Fruit fly (Drosophila melanogaster) whole organism, embryonic: Measurements from ENCODE around the gene raw.

Experiments
- Asciz ChIP-seq: fragments of 200-800 bp; sonication (Bioruptor generic); optimal IDR thresholded peaks from 2 replicates; lab custom pipeline; 2017; ENCODE audit warnings: missing biosample characterization, mild to moderate bottlenecking, missing genetic modification characterization, missing genetic modification reagents
- CG11093 ChIP-seq: fragments of 200-800 bp; sonication (Bioruptor generic); IDR thresholded peaks from 3 replicates; pipeline ENCODE4 v1.3.6; 2022; ENCODE audit warnings: missing biosample characterization, missing genetic modification characterization
- CG13424 ChIP-seq: fragments of 200-800 bp; sonication (Bioruptor generic); optimal IDR thresholded peaks from 2 replicates; lab custom pipeline; 2019; ENCODE audit warnings: missing biosample characterization, mild to moderate bottlenecking, missing genetic modification characterization, moderate library complexity
- CG14710 ChIP-seq: fragments of 200-800 bp; sonication (Bioruptor generic); optimal IDR thresholded peaks from 3 replicates; lab custom pipeline; 2019; ENCODE audit warnings: missing biosample characterization, mild to moderate bottlenecking, missing genetic modification characterization, moderate library complexity
- CG16863 ChIP-seq: fragments of 200-800 bp; sonication (Bioruptor generic); optimal IDR thresholded peaks from 3 replicates; lab custom pipeline; 2016; ENCODE audit warnings: missing biosample characterization, missing genetic modification characterization
- CG1832 ChIP-seq: fragments of 200-800 bp; sonication (Bioruptor generic); optimal IDR thresholded peaks from 2 replicates; lab custom pipeline; 2017; ENCODE audit warnings: missing biosample characterization, mild to moderate bottlenecking, missing genetic modification characterization, inconsistent platforms
- CG18476 ChIP-seq: fragments of 200-800 bp; sonication (Bioruptor generic); optimal IDR thresholded peaks from 2 replicates; lab custom pipeline; 2016; ENCODE audit warnings: missing biosample characterization, mild to moderate bottlenecking, missing genetic modification characterization
- CG2120 ChIP-seq: fragments of 200-800 bp; sonication (Bioruptor generic); optimal IDR thresholded peaks from 3 replicates; lab custom pipeline; 2016; ENCODE audit warnings: missing biosample characterization, missing genetic modification characterization
- CG2875 ChIP-seq: fragments of 200-800 bp; sonication (Bioruptor generic); optimal IDR thresholded peaks from 2 replicates; lab custom pipeline; 2017; ENCODE audit warnings: missing biosample characterization, mild to moderate bottlenecking, missing genetic modification characterization, missing genetic modification reagents
- CG30403 ChIP-seq: fragments of 200-800 bp; sonication (Bioruptor generic); optimal IDR thresholded peaks from 3 replicates; lab custom pipeline; 2016; ENCODE audit warnings: missing biosample characterization, missing genetic modification characterization
- CG3163 ChIP-seq: fragments of 200-800 bp; sonication (Bioruptor generic); optimal IDR thresholded peaks from 3 replicates; lab custom pipeline; 2016; ENCODE audit warnings: missing biosample characterization, missing genetic modification characterization
- CG34376 ChIP-seq: fragments of 200-800 bp; sonication (Bioruptor generic); optimal IDR thresholded peaks from 2 replicates; lab custom pipeline; 2018; ENCODE audit warnings: missing biosample characterization, mild to moderate bottlenecking, missing genetic modification characterization
- CG4707 ChIP-seq: fragments of 200-800 bp; sonication (Bioruptor generic); optimal IDR thresholded peaks from 2 replicates; lab custom pipeline; 2018; ENCODE audit warnings: missing biosample characterization, mild to moderate bottlenecking, missing genetic modification characterization, moderate library complexity
- CG5953 ChIP-seq: fragments of 200-800 bp; sonication (Bioruptor generic); IDR thresholded peaks from 2 replicates; pipeline ENCODE4 v1.3.6; 2022; ENCODE audit warnings: missing biosample characterization, missing genetic modification characterization
- CG8388 ChIP-seq: fragments of 200-800 bp; sonication (Bioruptor generic); optimal IDR thresholded peaks from 2 replicates; lab custom pipeline; 2019; ENCODE audit warnings: missing biosample characterization, mild to moderate bottlenecking, missing genetic modification characterization, moderate library complexity
- Deaf1 ChIP-seq: fragments of 200-800 bp; optimal IDR thresholded peaks from 3 replicates; lab custom pipeline; 2019; ENCODE audit warnings: missing biosample characterization, mild to moderate bottlenecking, missing genetic modification characterization, moderate library complexity
- E2f2 ChIP-seq: fragments of 200-800 bp; sonication (Bioruptor generic); IDR thresholded peaks from 2 replicates; pipeline ENCODE4 v1.3.6; 2022; ENCODE audit warnings: missing biosample characterization, missing genetic modification characterization
- Ets65A ChIP-seq: fragments of 200-800 bp; sonication (Bioruptor generic); peaks from one replicate; lab custom pipeline; 2016; ENCODE audit warnings: missing biosample characterization, missing genetic modification characterization
- Ets97D ChIP-seq: fragments of 200-800 bp; sonication (Bioruptor generic); optimal IDR thresholded peaks from 3 replicates; lab custom pipeline; 2016; ENCODE audit warnings: missing biosample characterization, missing genetic modification characterization
- Fer1 ChIP-seq: fragments of 200-800 bp; sonication (Bioruptor generic); optimal IDR thresholded peaks from 2 replicates; lab custom pipeline; 2017; ENCODE audit warnings: missing biosample characterization, mild to moderate bottlenecking, missing genetic modification characterization
- HLHmδ ChIP-seq: fragments of 200-800 bp; sonication (Bioruptor generic); optimal IDR thresholded peaks from 2 replicates; lab custom pipeline; 2018; ENCODE audit warnings: missing biosample characterization, mild to moderate bottlenecking, missing genetic modification characterization, moderate library complexity
- Hsf ChIP-seq: fragments of 200-800 bp; sonication (Bioruptor generic); optimal IDR thresholded peaks from 3 replicates; lab custom pipeline; 2016; ENCODE audit warnings: missing biosample characterization, missing genetic modification characterization
- Mad ChIP-seq: fragments of 200-800 bp; sonication (Bioruptor generic); optimal IDR thresholded peaks from 2 replicates; lab custom pipeline; 2016; ENCODE audit warnings: missing biosample characterization, missing genetic modification characterization
- Med ChIP-seq: fragments of 200-800 bp; sonication (Bioruptor generic); peaks from one replicate; lab custom pipeline; 2016; ENCODE audit warnings: missing biosample characterization, missing genetic modification characterization, mild to moderate bottlenecking, inconsistent platforms, moderate library complexity
- Mes4 ChIP-seq: fragments of 200-800 bp; sonication (Bioruptor generic); optimal IDR thresholded peaks from 2 replicates; lab custom pipeline; 2016; ENCODE audit warnings: missing biosample characterization, missing genetic modification characterization
- NFAT ChIP-seq: fragments of 200-800 bp; sonication (Bioruptor generic); IDR thresholded peaks from 2 replicates; pipeline ENCODE4 v1.3.6; 2022; ENCODE audit warnings: missing biosample characterization, missing genetic modification characterization
- Nf-YB ChIP-seq: fragments of 200-800 bp; sonication (Bioruptor generic); optimal IDR thresholded peaks from 3 replicates; lab custom pipeline; 2019; ENCODE audit warnings: missing biosample characterization, mild to moderate bottlenecking, missing genetic modification characterization, moderate library complexity
- Oli ChIP-seq: fragments of 200-800 bp; sonication (Bioruptor generic); optimal IDR thresholded peaks from 2 replicates; lab custom pipeline; 2018; ENCODE audit warnings: missing biosample characterization, mild to moderate bottlenecking, missing genetic modification characterization, moderate library complexity
- PHDP ChIP-seq: fragments of 200-800 bp; sonication (Bioruptor generic); optimal IDR thresholded peaks from 3 replicates; lab custom pipeline; 2018; ENCODE audit warnings: missing biosample characterization, mild to moderate bottlenecking, missing genetic modification characterization, moderate library complexity
- Rfx ChIP-seq: fragments of 200-800 bp; sonication (Bioruptor generic); IDR thresholded peaks from 2 replicates; pipeline ENCODE4 v1.3.6; 2022; ENCODE audit warnings: missing biosample characterization, missing genetic modification characterization
- Trl ChIP-seq, 3 experiments: fragments of >200 bp in 2 of 3; fragments of 200-800 bp in 1 of 3; sonication (Bioruptor generic) in 1 of 3; optimal IDR thresholded peaks; 2 replicates in 1 of 3; 3 replicates in 2 of 3; lab custom pipeline; 2016 to 2017; ENCODE audit warnings: missing biosample characterization in 1 of 3, missing genetic modification characterization in 1 of 3
- Xbp1 ChIP-seq: fragments of 200-800 bp; sonication (Bioruptor generic); optimal IDR thresholded peaks from 3 replicates; lab custom pipeline; 2016; ENCODE audit warnings: missing biosample characterization, mild to moderate bottlenecking, missing genetic modification characterization
- amos ChIP-seq: fragments of 200-800 bp; sonication (Bioruptor generic); IDR thresholded peaks from 2 replicates; pipeline ENCODE4 v1.3.6; 2022; ENCODE audit warnings: missing biosample characterization, missing genetic modification characterization; ENCODE audit not compliant: partially characterized antibody
- ap ChIP-seq: fragments of 200-800 bp; sonication (Bioruptor generic); IDR thresholded peaks from 2 replicates; pipeline ENCODE4 v1.3.6; 2022; ENCODE audit warnings: missing biosample characterization, missing genetic modification characterization
- az2 ChIP-seq: fragments of 200-800 bp; sonication (Bioruptor generic); optimal IDR thresholded peaks from 3 replicates; lab custom pipeline; 2016; ENCODE audit warnings: missing biosample characterization, missing genetic modification characterization
- bab2 ChIP-seq: fragments of 200-800 bp; sonication (Bioruptor generic); optimal IDR thresholded peaks from 2 replicates; lab custom pipeline; 2016; ENCODE audit warnings: missing biosample characterization, missing genetic modification characterization
- bigmax ChIP-seq: fragments of 200-800 bp; sonication (Bioruptor generic); optimal IDR thresholded peaks from 2 replicates; lab custom pipeline; 2018; ENCODE audit warnings: missing biosample characterization, mild to moderate bottlenecking, missing genetic modification characterization
- crol ChIP-seq: fragments of 200-800 bp; sonication (Bioruptor generic); IDR thresholded peaks from 2 replicates; pipeline ENCODE4 v1.3.6; 2022; ENCODE audit warnings: missing biosample characterization, missing genetic modification characterization
- dm ChIP-seq: fragments of 200-800 bp; sonication (Bioruptor generic); optimal IDR thresholded peaks from 3 replicates; lab custom pipeline; 2016; ENCODE audit warnings: missing biosample characterization, missing genetic modification characterization
- ewg ChIP-seq: fragments of 200-800 bp; sonication (Bioruptor generic); optimal IDR thresholded peaks from 3 replicates; lab custom pipeline; 2017; ENCODE audit warnings: mild to moderate bottlenecking, missing biosample characterization, missing genetic modification reagents, missing genetic modification characterization
- gcm ChIP-seq: fragments of 200-800 bp; sonication (Bioruptor generic); optimal IDR thresholded peaks from 2 replicates; lab custom pipeline; 2019; ENCODE audit warnings: missing biosample characterization, mild to moderate bottlenecking, missing genetic modification characterization, moderate library complexity
- gfzf ChIP-seq: fragments of 200-800 bp; sonication (Bioruptor generic); optimal IDR thresholded peaks from 2 replicates; lab custom pipeline; 2016; ENCODE audit warnings: missing biosample characterization, mild to moderate bottlenecking, missing genetic modification characterization, moderate library complexity
- jing ChIP-seq: fragments of 200-800 bp; sonication (Bioruptor generic); optimal IDR thresholded peaks from 2 replicates; lab custom pipeline; 2018; ENCODE audit warnings: missing biosample characterization, mild to moderate bottlenecking, missing genetic modification characterization
- nau ChIP-seq: fragments of 200-800 bp; sonication (Bioruptor generic); optimal IDR thresholded peaks from 3 replicates; lab custom pipeline; 2017; ENCODE audit warnings: missing biosample characterization, mild to moderate bottlenecking, missing genetic modification characterization, missing genetic modification reagents
- pho ChIP-seq: fragments of 200-800 bp; sonication (Bioruptor generic); optimal IDR thresholded peaks from 2 replicates; lab custom pipeline; 2016; ENCODE audit warnings: missing biosample characterization, missing genetic modification characterization
- sob ChIP-seq: fragments of 200-800 bp; sonication (Bioruptor generic); IDR thresholded peaks from 2 replicates; pipeline ENCODE4 v1.3.6; 2022; ENCODE audit warnings: missing biosample characterization, missing genetic modification characterization
- stwl ChIP-seq: fragments of 200-800 bp; sonication (Bioruptor generic); optimal IDR thresholded peaks from 3 replicates; lab custom pipeline; 2018; ENCODE audit warnings: missing biosample characterization, mild to moderate bottlenecking, missing genetic modification characterization, moderate library complexity
- tio ChIP-seq: fragments of 200-800 bp; sonication (Bioruptor generic); optimal IDR thresholded peaks from 2 replicates; lab custom pipeline; 2017; ENCODE audit warnings: missing biosample characterization, missing genetic modification characterization, inconsistent platforms
- zfh1 ChIP-seq: fragments of 200-800 bp; sonication (Bioruptor generic); IDR thresholded peaks from 3 replicates; pipeline ENCODE4 v1.3.6; 2022; ENCODE audit warnings: missing biosample characterization, missing genetic modification characterization

The raw gene

dm6 chr2L:8739984-8740756, at the start of gene raw (continued):
- TF ChIP-seq jing (GFP tag; lab: Kevin White, UChicago) (no peak), CG3163 (peak; percentile 99), CG34376 (GFP tag; lab: Kevin White, UChicago) (peak; percentile 70), az2 (GFP tag; lab: Kevin White, UChicago) (no peak), CG14710 (tag; lab: Kevin White, UChicago) (no peak), pho (GFP tag; lab: Kevin White, UChicago) (no peak), Rfx (GFP tag; lab: Robert Waterston, UW) (no peak), gfzf (peak; percentile 63), CG18476 (GFP tag; lab: Kevin White, UChicago) (no peak), dm (GFP tag; lab: Kevin White, UChicago) (no peak), Deaf1 (tag; lab: Kevin White, UChicago) (no peak), Mad (no peak), ap (no peak), Nf-YB (GFP tag; lab: Kevin White, UChicago) (no peak), zfh1 (GFP tag; lab: Robert Waterston, UW) (no peak), ewg (no peak), E2f2 (GFP tag; lab: Robert Waterston, UW) (0 out of 2 replicates have a peak, but pooled peaks have one; percentile 10), PHDP (tag; lab: Kevin White, UChicago) (peak; percentile 41), Ets65A (GFP tag; lab: Kevin White, UChicago) (no peak), Fer1 (GFP tag; lab: Kevin White, UChicago) (peak; percentile 66), HLHmδ (GFP tag; lab: Kevin White, UChicago) (no peak), CG2120 (GFP tag; lab: Kevin White, UChicago) (no peak), CG4707 (GFP tag; lab: Kevin White, UChicago) (no peak), Oli (no peak), Ets97D (GFP tag; lab: Kevin White, UChicago) (no peak), NFAT (GFP tag; lab: Robert Waterston, UW) (no peak), CG11093 (GFP tag; lab: Robert Waterston, UW) (no peak), CG16863 (GFP tag; lab: Kevin White, UChicago) (no peak), gcm (peak; percentile 2), CG5953 (GFP tag; lab: Robert Waterston, UW) (no peak), CG2875 (GFP tag; lab: Kevin White, UChicago) (no peak), Asciz (GFP tag; lab: Kevin White, UChicago) (no peak), nau (GFP tag; lab: Kevin White, UChicago) (peak; percentile 27), tio (GFP tag; lab: Kevin White, UChicago) (no peak), Trl (optimal IDR thresholded peaks at IDR 0.05; lab: Kevin White, UChicago) (peak; percentile 83 to 97), Trl (GFP tag; optimal IDR thresholded peaks at IDR 0.05; lab: Kevin White, UChicago) (peak; percentile 5), CG1832 (GFP tag; lab: Kevin White, UChicago) (no peak), CG30403 (no peak), Xbp1 (GFP tag; lab: Kevin White, UChicago) (no peak), Med (GFP tag; lab: Kevin White, UChicago) (peak; percentile 75), Hsf (no peak), bigmax (no peak), CG13424 (tag; lab: Kevin White, UChicago) (no peak), Mes4 (no peak), amos (GFP tag; lab: Robert Waterston, UW) (no peak), stwl (tag; lab: Kevin White, UChicago) (no peak), bab2 (no peak), CG8388 (GFP tag; lab: Kevin White, UChicago) (no peak), sob (GFP tag; lab: Robert Waterston, UW) (peak; percentile 46; the same call in 1 of the 2 replicates), crol (GFP tag; lab: Robert Waterston, UW) (no peak)
